Fruit fly (Drosophila melanogaster) Kc167 (cell line): Measurements from ENCODE around the gene repo.

Experiments
- Myc ChIP-seq: fragments of >200 bp; optimal IDR thresholded peaks from 2 replicates; lab custom pipeline; 2017; ENCODE audit warnings: missing external identifiers
- Sin3A ChIP-seq: fragments of >200 bp; optimal IDR thresholded peaks from 2 replicates; lab custom pipeline; 2018; ENCODE audit warnings: missing external identifiers
- h ChIP-seq: fragments of >200 bp; optimal IDR thresholded peaks from 3 replicates; lab custom pipeline; 2018; ENCODE audit warnings: missing external identifiers
- insv ChIP-seq: fragments of >200 bp; optimal IDR thresholded peaks from 3 replicates; lab custom pipeline; 2018; ENCODE audit warnings: missing external identifiers
- psq ChIP-seq: fragments of >200 bp; optimal IDR thresholded peaks from 2 replicates; lab custom pipeline; 2017; ENCODE audit warnings: missing external identifiers
- ttk ChIP-seq: sonication (Bioruptor generic); optimal IDR thresholded peaks from 2 replicates; lab custom pipeline; 2017; ENCODE audit warnings: missing external identifiers

- no peak for TF ChIP-seq psq
- no peak for TF ChIP-seq h (lab: Kevin White, UChicago)
- no peak for TF ChIP-seq Sin3A (lab: Kevin White, UChicago)
- no peak for TF ChIP-seq ttk
- no peak for TF ChIP-seq insv (lab: Kevin White, UChicago)
- TF ChIP-seq Myc (lab: Kevin White, UChicago) = no peak
Observed at dm6 chr3R:18220211-18220749, 15.7 kb upstream of the repo start, which contains the start of the genes CG7988 and CG7183.
